Fruit fly (Drosophila melanogaster) whole organism, prepupa: ENCODE data around the gene CG6834.

Source experiments
- CG10631 ChIP-seq: fragments of 200-800 bp; sonication (Bioruptor generic); optimal IDR thresholded peaks from 2 replicates; lab custom pipeline; 2016; ENCODE audit warnings: missing biosample characterization, missing genetic modification characterization
- CG16779 ChIP-seq: fragments of 200-800 bp; sonication (Bioruptor generic); optimal IDR thresholded peaks from 3 replicates; lab custom pipeline; 2017; ENCODE audit warnings: missing biosample characterization, mild to moderate bottlenecking, missing genetic modification characterization
- CG32006 ChIP-seq: fragments of 200-800 bp; sonication (Bioruptor generic); optimal IDR thresholded peaks from 3 replicates; lab custom pipeline; 2017; ENCODE audit warnings: missing biosample characterization, mild to moderate bottlenecking, missing genetic modification characterization
- CG9139 ChIP-seq: fragments of 200-800 bp; sonication (Bioruptor generic); optimal IDR thresholded peaks from 3 replicates; lab custom pipeline; 2017; ENCODE audit warnings: missing biosample characterization, mild to moderate bottlenecking, missing genetic modification characterization
- Ets21C ChIP-seq: fragments of 200-800 bp; sonication (Bioruptor generic); optimal IDR thresholded peaks from 3 replicates; lab custom pipeline; 2016; ENCODE audit warnings: missing biosample characterization, missing genetic modification characterization
- Gug ChIP-seq: fragments of 200-800 bp; sonication (Bioruptor generic); IDR thresholded peaks from 2 replicates; pipeline ENCODE4 v1.3.6; 2022; ENCODE audit warnings: missing biosample characterization, missing genetic modification characterization
- Lpt ChIP-seq: fragments of 200-800 bp; sonication (Bioruptor generic); optimal IDR thresholded peaks from 3 replicates; lab custom pipeline; 2016; ENCODE audit warnings: missing biosample characterization, missing genetic modification characterization
- Sox102F ChIP-seq: fragments of 200-800 bp; sonication (Bioruptor generic); optimal IDR thresholded peaks from 2 replicates; lab custom pipeline; 2016; ENCODE audit warnings: missing biosample characterization, mild to moderate bottlenecking, missing genetic modification characterization
- dac ChIP-seq: fragments of 200-800 bp; sonication (Bioruptor generic); optimal IDR thresholded peaks from 2 replicates; lab custom pipeline; 2017; ENCODE audit warnings: missing biosample characterization, mild to moderate bottlenecking, missing genetic modification characterization
- esn ChIP-seq: fragments of 200-800 bp; sonication (Bioruptor generic); optimal IDR thresholded peaks from 2 replicates; lab custom pipeline; 2016; ENCODE audit warnings: missing biosample characterization, mild to moderate bottlenecking, missing genetic modification characterization, moderate library complexity
- fd85E ChIP-seq: fragments of 200-800 bp; sonication (Bioruptor generic); optimal IDR thresholded peaks from 3 replicates; lab custom pipeline; 2016; ENCODE audit warnings: missing biosample characterization, missing genetic modification characterization
- pdm3 ChIP-seq: fragments of 200-800 bp; sonication (Bioruptor generic); optimal IDR thresholded peaks from 3 replicates; lab custom pipeline; 2016; ENCODE audit warnings: missing biosample characterization, missing genetic modification characterization
- svp ChIP-seq: fragments of 200-800 bp; sonication (Bioruptor generic); peaks from one replicate; lab custom pipeline; 2016; ENCODE audit warnings: missing biosample characterization, missing genetic modification characterization

DNA sequence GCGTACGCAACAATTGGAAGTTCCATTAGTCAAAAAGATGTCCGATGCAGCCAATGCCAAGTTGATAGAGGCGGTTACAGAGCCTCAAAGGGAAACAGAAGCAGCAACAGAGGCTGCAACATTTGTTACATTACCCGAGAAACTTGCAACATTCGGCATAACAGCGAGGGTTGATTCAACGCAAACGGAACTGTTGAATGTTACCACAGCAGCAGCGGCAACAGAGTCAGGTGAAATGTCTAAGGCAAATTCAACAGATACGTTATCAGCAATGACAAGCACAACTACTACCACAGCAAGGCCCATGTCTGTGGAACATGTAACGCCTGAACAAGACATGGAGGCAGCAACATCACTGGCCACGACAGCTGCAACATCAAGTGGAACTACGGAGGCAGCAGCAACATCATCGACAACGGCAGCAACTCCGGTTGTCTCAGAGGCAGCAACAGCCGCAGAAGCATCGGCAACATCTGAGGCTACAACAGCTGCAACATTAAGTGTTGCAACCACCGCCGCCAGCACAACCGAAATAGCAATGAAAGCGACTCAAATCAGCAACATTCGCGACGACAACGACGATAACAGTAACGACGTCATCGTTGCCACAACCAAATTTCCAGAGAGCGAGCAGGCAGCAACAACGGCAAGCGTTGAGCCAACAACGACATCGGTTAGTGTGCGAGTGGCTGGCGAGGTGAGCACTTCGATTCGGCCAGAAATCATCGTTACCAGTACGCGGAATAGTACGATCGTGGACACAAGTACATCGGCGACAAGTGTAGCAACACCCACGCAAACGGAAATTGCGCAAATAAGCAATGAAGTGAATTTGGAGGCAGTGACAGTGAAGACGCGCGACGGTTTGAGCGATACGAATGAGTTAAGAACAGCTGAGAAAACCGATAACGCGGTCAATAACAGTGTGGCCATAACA is 18.6 kb downstream of the CG6834 start:
- TF ChIP-seq Lpt (GFP tag; lab: Kevin White, UChicago), result no peak
- no peak for TF ChIP-seq fd85E (GFP tag; lab: Kevin White, UChicago)
- no peak for TF ChIP-seq svp
- no peak for TF ChIP-seq CG9139 (GFP tag; lab: Kevin White, UChicago)
- no peak for TF ChIP-seq Sox102F (GFP tag; lab: Kevin White, UChicago)
- TF ChIP-seq Gug (GFP tag; lab: Robert Waterston, UW), result no peak
- TF ChIP-seq CG10631 (GFP tag; lab: Kevin White, UChicago), result no peak
- TF ChIP-seq pdm3 (GFP tag; lab: Kevin White, UChicago), result no peak
- no peak for TF ChIP-seq CG32006 (GFP tag; lab: Kevin White, UChicago)
- TF ChIP-seq Ets21C (GFP tag; lab: Kevin White, UChicago), result no peak
- no peak for TF ChIP-seq CG16779
- TF ChIP-seq dac (GFP tag; lab: Kevin White, UChicago), result no peak
- TF ChIP-seq esn, result no peak
